Worm (Caenorhabditis elegans): Measurements from ENCODE around the gene Y116F11B.14.
"Not testable (repeated sequence)": the region's sequence is repeated elsewhere in the genome, so short reads cannot be mapped to it uniquely, and the experiment has no call there.

The Y116F11B.14 gene

ce11 chrV:19936945-19937344, 37.7 kb downstream of the Y116F11B.14 start:
- no peak for TF ChIP-seq hlh-11 (tag; optimal IDR thresholded peaks at IDR 0.05)
- peak in 1 of 2 experiments; percentile 50 for TF ChIP-seq unc-62 (GFP tag; optimal IDR thresholded peaks at IDR 0.05 in 1 of 2)
- TF ChIP-seq unc-62 (tag; optimal IDR thresholded peaks at IDR 0.05), result no peak

- peak; percentile 55 for TF ChIP-seq ama-1 (optimal IDR thresholded peaks at IDR 0.05)
- no peak for TF ChIP-seq zip-2 (tag; optimal IDR thresholded peaks at IDR 0.05)
- 0 out of 2 replicates have a peak, but pooled peaks have one; percentile 13 for TF ChIP-seq snpc-1.2 (GFP tag; IDR thresholded peaks at IDR 0.05)
- TF ChIP-seq lin-38 (GFP tag; IDR thresholded peaks at IDR 0.05), result 0 out of 2 replicates have a peak, but pooled peaks have one; percentile 21
Observed at ce11 chrV:19946529-19946928, 47.3 kb downstream of the Y116F11B.14 start, which contains the start of gene dhs-24. Gene dhs-24 (minus strand): TSS chrV:19946629.

ce11 chrV:19948993-19949392, 49.7 kb downstream of the Y116F11B.14 start, which contains the start of gene tmed-4:
Gene tmed-4 (minus strand): TSS chrV:19949093.
- TF ChIP-seq jun-1, skn-1, hlh-11 (tag; optimal IDR thresholded peaks at IDR 0.05): not testable (repeated sequence)

ce11 chrV:19949721-19950120, 50.5 kb downstream of the Y116F11B.14 start, which contains the start of gene Y60A3A.8:
Gene Y60A3A.8 (plus strand): TSS chrV:19949978.
- TF ChIP-seq zag-1 (tag; optimal IDR thresholded peaks at IDR 0.05); madf-5 (GFP tag; IDR thresholded peaks at IDR 0.05); jun-1 (tag; optimal IDR thresholded peaks at IDR 0.05): not testable (repeated sequence)

Data from whole organism, L4 larva.